Fruit fly (Drosophila melanogaster): ENCODE results near the gene CG18281.

- TF ChIP-seq N (GFP tag; optimal IDR thresholded peaks at IDR 0.05) (no peak), psq (GFP tag; optimal IDR thresholded peaks at IDR 0.05) (no peak), lola (GFP tag; optimal IDR thresholded peaks at IDR 0.05) (no peak)
These were observed 48.7 kb downstream of the CG18281 start for dm6 chr3L:20548201-20548854.
